Worm (Caenorhabditis elegans) whole organism, L2 larva: Measurements from ENCODE around the gene col-89.

Experiments
- blmp-1 ChIP-seq: sonication (generic microtip); optimal IDR thresholded peaks from 2 replicates; lab custom pipeline; 2017; ENCODE audit warnings: missing genetic modification characterization, mild to moderate bottlenecking, missing compliant biosample characterization, antibody characterized with exemption, moderate library complexity; ENCODE audit not compliant: insufficient read depth
- elt-3 ChIP-seq: sonication (generic microtip); optimal IDR thresholded peaks from 2 replicates; lab custom pipeline; 2017; ENCODE audit warnings: missing biosample characterization, missing genetic modification characterization
- fos-1 ChIP-seq: fragments of 150-350 bp; optimal IDR thresholded peaks from 2 replicates; lab custom pipeline; 2014; ENCODE audit warnings: missing biosample characterization, missing genetic modification characterization
- nhr-21 ChIP-seq: fragments of 150-350 bp; optimal IDR thresholded peaks from 2 replicates; lab custom pipeline; 2014; ENCODE audit warnings: missing biosample characterization, missing genetic modification characterization
- nhr-23 ChIP-seq: fragments of 150-350 bp; optimal IDR thresholded peaks from 2 replicates; lab custom pipeline; 2014; ENCODE audit warnings: missing biosample characterization, missing genetic modification reagents, missing genetic modification characterization
- sma-9 ChIP-seq, 2 experiments: fragments of 150-350 bp in 1 of 2; sonication (generic microtip) in 1 of 2; optimal IDR thresholded peaks; 2 replicates each; lab custom pipeline; 2014 to 2016; ENCODE audit warnings: missing genetic modification characterization in 2 of 2, mild to moderate bottlenecking in 1 of 2, missing biosample characterization in 1 of 2, missing compliant biosample characterization in 1 of 2, missing genetic modification reagents in 1 of 2, moderate library complexity in 1 of 2

Gene col-89

DNA sequence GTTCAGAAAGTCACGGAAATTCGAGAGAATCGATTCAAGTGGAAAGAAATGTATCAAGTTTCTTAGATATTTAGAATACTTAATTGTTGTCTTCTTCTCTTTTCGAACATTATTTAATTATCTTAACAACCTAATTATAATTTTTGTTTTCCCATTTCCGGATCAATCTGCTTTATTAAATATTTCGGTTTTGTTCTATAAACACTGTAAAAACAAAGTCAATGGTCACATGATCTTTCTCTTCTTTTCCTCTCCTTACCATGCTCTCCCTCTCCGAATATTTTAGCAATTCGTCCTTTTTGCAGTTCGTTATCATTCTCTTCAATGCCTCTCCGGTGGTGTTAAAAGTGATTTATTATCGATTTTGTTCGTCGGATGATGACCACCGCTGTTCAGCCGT lies 48.6 kb downstream of the col-89 start, which contains the start of gene tag-325:
Gene tag-325, plus strand, starts transcription at position 301 of the 400 bp plus-strand sequence.
- TF ChIP-seq fos-1 (tag; lab: Kevin White, UChicago) (peak; percentile 26), nhr-21 (no peak), blmp-1 (no peak), nhr-23 (tag; lab: Kevin White, UChicago) (no peak), elt-3 (tag; lab: Kevin White, UChicago) (no peak), sma-9 (GFP tag; optimal IDR thresholded peaks at IDR 0.05; lab: Kevin White, UChicago) (no peak), sma-9 (tag; optimal IDR thresholded peaks at IDR 0.05; lab: Kevin White, UChicago) (no peak)
